Fruit fly (Drosophila melanogaster) whole organism, embryonic: Measurements from ENCODE around the gene CG5390.

Source experiments
- Abd-B ChIP-seq: fragments of 200-800 bp; sonication (Bioruptor generic); optimal IDR thresholded peaks from 2 replicates; lab custom pipeline; 2018; ENCODE audit warnings: missing biosample characterization, mild to moderate bottlenecking, missing genetic modification characterization, moderate library complexity
- CG12236 ChIP-seq: fragments of 200-800 bp; sonication (Bioruptor generic); optimal IDR thresholded peaks from 2 replicates; lab custom pipeline; 2016; ENCODE audit warnings: missing biosample characterization, missing genetic modification characterization
- CG15514 ChIP-seq: fragments of 200-800 bp; sonication (Bioruptor generic); optimal IDR thresholded peaks from 3 replicates; lab custom pipeline; 2017; ENCODE audit warnings: missing biosample characterization, missing genetic modification characterization, mild to moderate bottlenecking, moderate library complexity, missing genetic modification reagents
- CG1603 ChIP-seq: fragments of 200-800 bp; sonication (Bioruptor generic); optimal IDR thresholded peaks from 2 replicates; lab custom pipeline; 2019; ENCODE audit warnings: missing biosample characterization, mild to moderate bottlenecking, missing genetic modification characterization, moderate library complexity
- CG17829 ChIP-seq: fragments of 200-800 bp; optimal IDR thresholded peaks from 2 replicates; lab custom pipeline; 2019; ENCODE audit warnings: missing biosample characterization, mild to moderate bottlenecking, missing genetic modification characterization, moderate library complexity
- CG2116 ChIP-seq: fragments of 200-800 bp; sonication (Bioruptor generic); optimal IDR thresholded peaks from 3 replicates; lab custom pipeline; 2018; ENCODE audit warnings: missing biosample characterization, mild to moderate bottlenecking, missing genetic modification characterization
- CG6175 ChIP-seq: fragments of 200-800 bp; sonication (Bioruptor generic); IDR thresholded peaks from 3 replicates; pipeline ENCODE4 v1.3.6; 2022; ENCODE audit warnings: missing biosample characterization, missing genetic modification characterization
- CG6791 ChIP-seq: fragments of 200-800 bp; sonication (Bioruptor generic); IDR thresholded peaks from 3 replicates; pipeline ENCODE4 v1.3.6; 2022; ENCODE audit warnings: missing biosample characterization, missing genetic modification characterization; ENCODE audit not compliant: partially characterized antibody
- CG8944 ChIP-seq: fragments of 200-800 bp; sonication (Bioruptor generic); optimal IDR thresholded peaks from 3 replicates; lab custom pipeline; 2016; ENCODE audit warnings: missing biosample characterization, missing genetic modification characterization
- D19A ChIP-seq: fragments of 200-800 bp; optimal IDR thresholded peaks from 3 replicates; lab custom pipeline; 2019; ENCODE audit warnings: missing biosample characterization, mild to moderate bottlenecking, missing genetic modification characterization, moderate library complexity
- D19B ChIP-seq: fragments of 200-800 bp; sonication (Bioruptor generic); optimal IDR thresholded peaks from 2 replicates; lab custom pipeline; 2017; ENCODE audit warnings: missing biosample characterization, mild to moderate bottlenecking, missing genetic modification characterization
- Dp ChIP-seq: fragments of 200-800 bp; sonication (Bioruptor generic); optimal IDR thresholded peaks from 2 replicates; lab custom pipeline; 2018; ENCODE audit warnings: missing biosample characterization, mild to moderate bottlenecking, missing genetic modification characterization, moderate library complexity
- Dref ChIP-seq: fragments of 200-800 bp; sonication (Bioruptor generic); IDR thresholded peaks from 2 replicates; pipeline ENCODE4 v1.3.6; 2022; ENCODE audit warnings: missing biosample characterization, missing genetic modification characterization
- E2f2 ChIP-seq: fragments of 200-800 bp; sonication (Bioruptor generic); IDR thresholded peaks from 2 replicates; pipeline ENCODE4 v1.3.6; 2022; ENCODE audit warnings: missing biosample characterization, missing genetic modification characterization
- Fer3 ChIP-seq: fragments of 200-800 bp; sonication (Bioruptor generic); optimal IDR thresholded peaks from 2 replicates; lab custom pipeline; 2018; ENCODE audit warnings: missing biosample characterization, mild to moderate bottlenecking, missing genetic modification characterization, moderate library complexity
- HLH54F ChIP-seq: fragments of 200-800 bp; sonication (Bioruptor generic); optimal IDR thresholded peaks from 3 replicates; lab custom pipeline; 2016; ENCODE audit warnings: missing biosample characterization, missing genetic modification characterization
- HLHmδ ChIP-seq: fragments of 200-800 bp; sonication (Bioruptor generic); optimal IDR thresholded peaks from 2 replicates; lab custom pipeline; 2018; ENCODE audit warnings: missing biosample characterization, mild to moderate bottlenecking, missing genetic modification characterization, moderate library complexity
- Hand ChIP-seq: fragments of 200-800 bp; sonication (Bioruptor generic); optimal IDR thresholded peaks from 2 replicates; lab custom pipeline; 2017; ENCODE audit warnings: mild to moderate bottlenecking, missing biosample characterization, missing genetic modification reagents, missing genetic modification characterization
- Hr51 ChIP-seq, 2 experiments: fragments of 200-800 bp; sonication (Bioruptor generic); optimal IDR thresholded peaks; 2 replicates in 1 of 2; 3 replicates in 1 of 2; lab custom pipeline; 2016 to 2018; ENCODE audit warnings: missing biosample characterization in 2 of 2, missing genetic modification characterization in 2 of 2, mild to moderate bottlenecking in 1 of 2, moderate library complexity in 1 of 2
- MBD-R2 ChIP-seq: fragments of 200-800 bp; sonication (Bioruptor generic); IDR thresholded peaks from 2 replicates; pipeline ENCODE4 v1.3.6; 2022; ENCODE audit warnings: missing biosample characterization, missing genetic modification characterization
- NC2α ChIP-seq: fragments of 200-800 bp; sonication (Bioruptor generic); optimal IDR thresholded peaks from 2 replicates; lab custom pipeline; 2016; ENCODE audit warnings: missing biosample characterization, missing genetic modification characterization
- Pdp1 ChIP-seq, 2 experiments: fragments of 200-800 bp; sonication (Bioruptor generic); optimal IDR thresholded peaks; 3 replicates each; lab custom pipeline; 2016; ENCODE audit warnings: missing biosample characterization in 2 of 2, missing genetic modification characterization in 2 of 2, mild to moderate bottlenecking in 1 of 2, moderate library complexity in 1 of 2
- Taf1 ChIP-seq: fragments of 200-800 bp; sonication (Bioruptor generic); IDR thresholded peaks from 2 replicates; pipeline ENCODE4 v1.3.6; 2022; ENCODE audit warnings: missing biosample characterization, missing genetic modification characterization
- YL-1 ChIP-seq: fragments of 200-800 bp; sonication (Bioruptor generic); optimal IDR thresholded peaks from 3 replicates; lab custom pipeline; 2017; ENCODE audit warnings: missing biosample characterization, mild to moderate bottlenecking, missing genetic modification characterization
- ara ChIP-seq: fragments of 200-800 bp; sonication (Bioruptor generic); IDR thresholded peaks from 2 replicates; pipeline ENCODE4 v1.3.6; 2022; ENCODE audit warnings: missing biosample characterization, missing genetic modification characterization
- gfzf ChIP-seq: fragments of 200-800 bp; sonication (Bioruptor generic); optimal IDR thresholded peaks from 2 replicates; lab custom pipeline; 2016; ENCODE audit warnings: missing biosample characterization, mild to moderate bottlenecking, missing genetic modification characterization, moderate library complexity
- her ChIP-seq: fragments of 200-800 bp; sonication (Bioruptor generic); optimal IDR thresholded peaks from 2 replicates; lab custom pipeline; 2016; ENCODE audit warnings: missing biosample characterization, missing genetic modification characterization
- luna ChIP-seq: fragments of 200-800 bp; sonication (Bioruptor generic); optimal IDR thresholded peaks from 2 replicates; lab custom pipeline; 2016; ENCODE audit warnings: missing biosample characterization, missing genetic modification characterization
- otp ChIP-seq: fragments of 200-800 bp; sonication (Bioruptor generic); IDR thresholded peaks from 3 replicates; pipeline ENCODE4, ENCODE4 v1.3.6; 2022; ENCODE audit warnings: missing biosample characterization, missing genetic modification characterization
- p53 ChIP-seq: fragments of 200-800 bp; sonication (Bioruptor generic); optimal IDR thresholded peaks from 2 replicates; lab custom pipeline; 2016; ENCODE audit warnings: missing biosample characterization, missing genetic modification characterization
- pan ChIP-seq, 4 experiments: fragments of >200 bp in 3 of 4; fragments of 200-800 bp in 1 of 4; sonication (Bioruptor generic) in 1 of 4; optimal IDR thresholded peaks in 3 of 4; IDR thresholded peaks in 1 of 4; 2 replicates each; pipeline versions ENCODE4 v1.3.6 to Lab custom; 2017 to 2022; ENCODE audit warnings: missing biosample characterization in 2 of 4, missing genetic modification characterization in 2 of 4, mixed read lengths in 1 of 4
- rib ChIP-seq: fragments of 200-800 bp; sonication (Bioruptor generic); IDR thresholded peaks from 2 replicates; pipeline ENCODE4 v1.3.6; 2022; ENCODE audit warnings: missing biosample characterization, missing genetic modification characterization
- row ChIP-seq: fragments of 200-800 bp; sonication (Bioruptor generic); IDR thresholded peaks from 3 replicates; pipeline ENCODE4 v1.3.6; 2022; ENCODE audit warnings: missing biosample characterization, missing genetic modification characterization
- sens ChIP-seq: fragments of 200-800 bp; sonication (Bioruptor generic); peaks from one replicate; lab custom pipeline; 2016; ENCODE audit warnings: missing biosample characterization, missing genetic modification characterization
- sug ChIP-seq: fragments of 200-800 bp; optimal IDR thresholded peaks from 2 replicates; lab custom pipeline; 2019; ENCODE audit warnings: missing biosample characterization, mild to moderate bottlenecking, missing genetic modification characterization, moderate library complexity
- tio ChIP-seq: fragments of 200-800 bp; sonication (Bioruptor generic); optimal IDR thresholded peaks from 2 replicates; lab custom pipeline; 2017; ENCODE audit warnings: missing biosample characterization, missing genetic modification characterization, inconsistent platforms
- trem ChIP-seq: fragments of 200-800 bp; optimal IDR thresholded peaks from 3 replicates; lab custom pipeline; 2019; ENCODE audit warnings: missing biosample characterization, mild to moderate bottlenecking, missing genetic modification characterization, moderate library complexity
- vnd ChIP-seq: fragments of 200-800 bp; sonication (Bioruptor generic); IDR thresholded peaks from 3 replicates; pipeline ENCODE4 v1.3.6; 2022; ENCODE audit warnings: missing biosample characterization, missing genetic modification characterization; ENCODE audit not compliant: partially characterized antibody
- zf30C ChIP-seq: fragments of 200-800 bp; sonication (Bioruptor generic); optimal IDR thresholded peaks from 3 replicates; lab custom pipeline; 2018; ENCODE audit warnings: missing biosample characterization, mild to moderate bottlenecking, missing genetic modification characterization

CG5390 gene

dm6 chr2L:10327790-10328189, 21.4 kb upstream of the CG5390 start, which contains the start of gene RnrL (continued):
- peak; percentile 95 for TF ChIP-seq CG1603 (tag; lab: Kevin White, UChicago)
- TF ChIP-seq YL-1, result no peak
- TF ChIP-seq E2f2 (GFP tag; lab: Robert Waterston, UW), result peak; percentile 80
- no peak for TF ChIP-seq Hr51 (GFP tag; optimal IDR thresholded peaks at IDR 0.05; lab: Kevin White, UChicago)
- peak; percentile 64 for TF ChIP-seq gfzf (GFP tag; lab: Kevin White, UChicago)
- no peak for TF ChIP-seq luna (GFP tag; lab: Kevin White, UChicago)
- TF ChIP-seq trem (tag; lab: Kevin White, UChicago), result peak; percentile 6
- TF ChIP-seq Dp (GFP tag; lab: Kevin White, UChicago), result peak; percentile 75
- peak; percentile 5 for TF ChIP-seq CG2116 (GFP tag; lab: Kevin White, UChicago)
- no peak for TF ChIP-seq tio (GFP tag; lab: Kevin White, UChicago)
- no peak for TF ChIP-seq ara (GFP tag; lab: Robert Waterston, UW)
- peak; percentile 37 for TF ChIP-seq MBD-R2 (GFP tag; lab: Robert Waterston, UW)
- TF ChIP-seq pan (optimal IDR thresholded peaks at IDR 0.05; lab: Kevin White, UChicago), result no peak
- TF ChIP-seq pan (GFP tag; optimal IDR thresholded peaks at IDR 0.05 in 1 of 2, IDR thresholded peaks at IDR 0.05 in 1 of 2), result no peak
- TF ChIP-seq NC2α (GFP tag; lab: Kevin White, UChicago), result no peak

- no peak for TF ChIP-seq HLH54F (GFP tag; lab: Kevin White, UChicago)
- TF ChIP-seq CG6175 (GFP tag; lab: Robert Waterston, UW), result no peak
- TF ChIP-seq CG15514 (GFP tag; lab: Kevin White, UChicago), result no peak
- no peak for TF ChIP-seq rib
- no peak for TF ChIP-seq CG6791 (GFP tag; lab: Robert Waterston, UW)
- no peak for TF ChIP-seq CG12236 (GFP tag; lab: Kevin White, UChicago)
- TF ChIP-seq p53 (GFP tag; lab: Kevin White, UChicago), result no peak
- no peak for TF ChIP-seq HLHmδ (GFP tag; lab: Kevin White, UChicago)
- TF ChIP-seq ara (GFP tag; lab: Robert Waterston, UW), result no peak
- no peak for TF ChIP-seq Hand (GFP tag; lab: Kevin White, UChicago)
- peak; percentile 44; the same call in 2 of the 3 replicates for TF ChIP-seq row
- TF ChIP-seq zf30C, result no peak
- no peak for TF ChIP-seq Fer3
- TF ChIP-seq Pdp1 (GFP tag; optimal IDR thresholded peaks at IDR 0.05; lab: Kevin White, UChicago), result peak in 1 of 2 experiments; percentile 82
- TF ChIP-seq sug, result peak; percentile 15
- no peak for TF ChIP-seq vnd (GFP tag; lab: Robert Waterston, UW)
- TF ChIP-seq her (GFP tag; lab: Kevin White, UChicago), result no peak
- TF ChIP-seq CG8944 (GFP tag; lab: Kevin White, UChicago), result no peak
- peak; percentile 96 for TF ChIP-seq D19B (GFP tag; lab: Kevin White, UChicago)
Measured at dm6 chr2L:10322773-10323487, 16.5 kb upstream of the CG5390 start, which contains the start of gene CG5381. Gene CG5381 (minus strand): TSS chr2L:10323102.

dm6 chr2L:10322176-10322575, 15.8 kb upstream of the CG5390 start, which contains the start of gene CG4995:
Gene CG4995 (plus strand): TSS chr2L:10322476.
- TF ChIP-seq otp (no peak), Dref (GFP tag; lab: Robert Waterston, UW) (no peak), CG17829 (no peak), D19A (peak; percentile 18), Taf1 (GFP tag; lab: Robert Waterston, UW) (no peak), sens (GFP tag; lab: Kevin White, UChicago) (peak; percentile 50), Abd-B (no peak)
